Worm (Caenorhabditis elegans) whole organism, L4 larva: ENCODE results near the gene C05C10.7.
A peak's percentile ranks its signal among the peaks of the same experiment; 100 is the strongest.

ENCODE experiments used
- D1046.2 ChIP-seq: fragments of 200-800 bp; sonication (Bioruptor generic); IDR thresholded peaks from 2 replicates; pipeline ENCODE4 v1.3.6; 2022; ENCODE audit warnings: missing genetic modification characterization, missing compliant biosample characterization
- F10B5.3 ChIP-seq: sonication (generic microtip); optimal IDR thresholded peaks from 2 replicates; lab custom pipeline; 2016; ENCODE audit warnings: mild to moderate bottlenecking, missing genetic modification characterization, missing compliant biosample characterization
- F44E2.7 ChIP-seq: fragments of 200-800 bp; sonication (Bioruptor generic); IDR thresholded peaks from 2 replicates; pipeline ENCODE4 v2.1.2; 2022; ENCODE audit warnings: missing genetic modification characterization, missing compliant biosample characterization
- Y5F2A.4 ChIP-seq: fragments of 200-800 bp; sonication (Bioruptor generic); optimal IDR thresholded peaks from 2 replicates; lab custom pipeline; 2018; ENCODE audit warnings: mild to moderate bottlenecking, missing genetic modification characterization, missing compliant biosample characterization
- ZK337.2 ChIP-seq: fragments of 200-800 bp; sonication (Bioruptor generic); IDR thresholded peaks from 2 replicates; pipeline ENCODE4 v1.3.6; 2022; ENCODE audit warnings: missing genetic modification reagents, missing genetic modification characterization, missing compliant biosample characterization
- aha-1 ChIP-seq: fragments of 150-350 bp; peaks from one replicate; lab custom pipeline; 2014; ENCODE audit warnings: missing biosample characterization, missing genetic modification characterization
- aly-2 ChIP-seq: sonication (generic microtip); optimal IDR thresholded peaks from 2 replicates; lab custom pipeline; 2018; ENCODE audit warnings: missing biosample characterization, missing genetic modification characterization
- ama-1 ChIP-seq: fragments of 150-350 bp; optimal IDR thresholded peaks from 2 replicates; lab custom pipeline; 2014; ENCODE audit warnings: inconsistent platforms, mixed read lengths
- ceh-28 ChIP-seq: fragments of 150-350 bp; optimal IDR thresholded peaks from 2 replicates; lab custom pipeline; 2014; ENCODE audit warnings: missing biosample characterization, missing genetic modification reagents, missing genetic modification characterization
- ceh-82 ChIP-seq: sonication (generic microtip); optimal IDR thresholded peaks from 2 replicates; lab custom pipeline; 2017; ENCODE audit warnings: missing biosample characterization, missing genetic modification characterization
- ctbp-1 ChIP-seq: fragments of 200-800 bp; sonication (Bioruptor generic); IDR thresholded peaks from 2 replicates; pipeline ENCODE4 v1.3.6; 2022; ENCODE audit warnings: missing genetic modification reagents, missing genetic modification characterization, missing compliant biosample characterization
- daf-16 ChIP-seq, 3 experiments: sonication (generic microtip); optimal IDR thresholded peaks; 2 replicates each; lab custom pipeline; 2016 to 2017; ENCODE audit warnings: missing genetic modification characterization in 3 of 3, missing genetic modification reagents in 3 of 3, mild to moderate bottlenecking in 2 of 3, missing compliant biosample characterization in 2 of 3, missing biosample characterization in 1 of 3, moderate library complexity in 1 of 3
- daf-8 ChIP-seq: fragments of 200-800 bp; sonication (Bioruptor generic); IDR thresholded peaks from 2 replicates; pipeline ENCODE4 v1.3.6; 2022; ENCODE audit warnings: missing genetic modification characterization, missing compliant biosample characterization
- dmd-6 ChIP-seq: fragments of 200-800 bp; sonication (Bioruptor generic); IDR thresholded peaks from 2 replicates; pipeline ENCODE4 v1.3.6; 2022; ENCODE audit warnings: missing genetic modification reagents, missing genetic modification characterization, missing compliant biosample characterization
- dmd-8 ChIP-seq: fragments of 200-800 bp; sonication (Bioruptor generic); IDR thresholded peaks from 2 replicates; pipeline ENCODE4 v1.3.6; 2022; ENCODE audit warnings: missing genetic modification characterization, missing compliant biosample characterization
- duxl-1 ChIP-seq: sonication (generic microtip); optimal IDR thresholded peaks from 2 replicates; lab custom pipeline; 2016; ENCODE audit warnings: mild to moderate bottlenecking, missing genetic modification characterization, moderate library complexity, missing compliant biosample characterization; ENCODE audit not compliant: poor library complexity
- dve-1 ChIP-seq: sonication (generic microtip); optimal IDR thresholded peaks from 2 replicates; lab custom pipeline; 2017; ENCODE audit warnings: antibody characterized with exemption, mild to moderate bottlenecking, missing genetic modification characterization, missing compliant biosample characterization; ENCODE audit not compliant: insufficient read depth
- egl-43 ChIP-seq: fragments of 200-800 bp; sonication (Bioruptor generic); IDR thresholded peaks from 2 replicates; pipeline ENCODE4 v1.3.6; 2022; ENCODE audit warnings: missing genetic modification reagents, missing genetic modification characterization, missing compliant biosample characterization
- hlh-11 ChIP-seq: fragments of 200-800 bp; sonication (Bioruptor generic); optimal IDR thresholded peaks from 2 replicates; lab custom pipeline; 2018; ENCODE audit warnings: mild to moderate bottlenecking, missing genetic modification characterization, missing compliant biosample characterization
- hlh-30 ChIP-seq: sonication (generic microtip); optimal IDR thresholded peaks from 2 replicates; lab custom pipeline; 2017; ENCODE audit warnings: antibody characterized with exemption, mild to moderate bottlenecking, missing genetic modification characterization, missing compliant biosample characterization; ENCODE audit not compliant: insufficient read depth
- lin-1 ChIP-seq: fragments of 200-800 bp; sonication (Bioruptor generic); IDR thresholded peaks from 2 replicates; pipeline ENCODE4 v1.3.6; 2022; ENCODE audit warnings: missing genetic modification reagents, missing genetic modification characterization, missing compliant biosample characterization
- lin-29 ChIP-seq: fragments of 200-800 bp; sonication (Bioruptor generic); IDR thresholded peaks from 2 replicates; pipeline ENCODE4 v1.3.6; 2022; ENCODE audit warnings: missing genetic modification reagents, missing genetic modification characterization, missing compliant biosample characterization
- lin-39 ChIP-seq: fragments of 150-350 bp; optimal IDR thresholded peaks from 2 replicates; lab custom pipeline; 2014; ENCODE audit warnings: missing biosample characterization, missing genetic modification reagents, missing genetic modification characterization
- madf-5 ChIP-seq, 2 experiments: fragments of 200-800 bp; sonication (Bioruptor generic); IDR thresholded peaks; 2 replicates each; pipeline ENCODE4 v1.3.6; 2022; ENCODE audit warnings: missing compliant biosample characterization in 2 of 2, missing genetic modification characterization in 2 of 2
- madf-9 ChIP-seq: fragments of 200-800 bp; sonication (Bioruptor generic); conservative IDR thresholded peaks from 2 replicates; pipeline ENCODE4 v1.3.6; 2022; ENCODE audit warnings: missing genetic modification reagents, missing genetic modification characterization, missing compliant biosample characterization
- mdt-29 ChIP-seq: fragments of 200-800 bp; sonication (Bioruptor generic); IDR thresholded peaks from 2 replicates; pipeline ENCODE4 v1.3.6; 2022; ENCODE audit warnings: missing genetic modification reagents, missing genetic modification characterization, missing compliant biosample characterization
- mep-1 ChIP-seq: fragments of 150-350 bp; sonication (generic microtip); optimal IDR thresholded peaks from 3 replicates; lab custom pipeline; 2014; ENCODE audit warnings: missing biosample characterization, missing genetic modification characterization
- mes-2 ChIP-seq: sonication (generic microtip); optimal IDR thresholded peaks from 2 replicates; lab custom pipeline; 2016; ENCODE audit warnings: missing genotype, mild to moderate bottlenecking, missing genetic modification characterization, missing compliant biosample characterization; ENCODE audit not compliant: poor library complexity, severe bottlenecking
- nhr-10 ChIP-seq: fragments of 150-350 bp; optimal IDR thresholded peaks from 2 replicates; lab custom pipeline; 2014; ENCODE audit warnings: missing biosample characterization, missing genetic modification characterization
- nhr-102 ChIP-seq: sonication (generic microtip); optimal IDR thresholded peaks from 2 replicates; lab custom pipeline; 2016; ENCODE audit warnings: mild to moderate bottlenecking, missing genetic modification characterization, moderate library complexity, missing compliant biosample characterization
- nhr-11 ChIP-seq: fragments of 150-350 bp; optimal IDR thresholded peaks from 2 replicates; lab custom pipeline; 2014; ENCODE audit warnings: missing biosample characterization, missing genetic modification characterization
- nhr-111 ChIP-seq: fragments of 200-800 bp; sonication (Bioruptor generic); optimal IDR thresholded peaks from 2 replicates; lab custom pipeline; 2018; ENCODE audit warnings: mild to moderate bottlenecking, missing genetic modification characterization, missing compliant biosample characterization
- nhr-237 ChIP-seq: sonication (generic microtip); optimal IDR thresholded peaks from 2 replicates; lab custom pipeline; 2017; ENCODE audit warnings: missing biosample characterization, missing genetic modification characterization
- nhr-25 ChIP-seq: sonication (generic microtip); optimal IDR thresholded peaks from 2 replicates; lab custom pipeline; 2017; ENCODE audit warnings: missing genetic modification characterization, mild to moderate bottlenecking, missing compliant biosample characterization, antibody characterized with exemption, moderate library complexity, borderline replicate concordance; ENCODE audit not compliant: insufficient read depth
- nhr-28 ChIP-seq: fragments of 150-350 bp; optimal IDR thresholded peaks from 2 replicates; lab custom pipeline; 2014; ENCODE audit warnings: missing biosample characterization, missing genetic modification characterization
- nhr-41 ChIP-seq: fragments of 200-800 bp; sonication (Bioruptor generic); IDR thresholded peaks from 2 replicates; pipeline ENCODE4 v1.3.6; 2022; ENCODE audit warnings: missing genetic modification reagents, missing genetic modification characterization, missing compliant biosample characterization
- php-3 ChIP-seq: fragments of 200-800 bp; sonication (Bioruptor generic); IDR thresholded peaks from 2 replicates; pipeline ENCODE4 v1.3.6; 2022; ENCODE audit warnings: missing genetic modification reagents, missing genetic modification characterization, missing compliant biosample characterization
- pqm-1 ChIP-seq: sonication (generic microtip); optimal IDR thresholded peaks from 2 replicates; lab custom pipeline; 2017; ENCODE audit warnings: missing biosample characterization, missing genetic modification characterization
- rbr-2 ChIP-seq: sonication (generic microtip); optimal IDR thresholded peaks from 2 replicates; lab custom pipeline; 2016; ENCODE audit warnings: missing genotype, missing genetic modification characterization, missing compliant biosample characterization
- sdz-12 ChIP-seq: fragments of 200-800 bp; sonication (Bioruptor generic); optimal IDR thresholded peaks from 2 replicates; lab custom pipeline; 2018; ENCODE audit warnings: mild to moderate bottlenecking, missing genetic modification characterization, missing compliant biosample characterization
- skn-1 ChIP-seq: fragments of 150-350 bp; optimal IDR thresholded peaks from 2 replicates; lab custom pipeline; 2014; ENCODE audit warnings: missing biosample characterization, missing genetic modification characterization
- spr-1 ChIP-seq: sonication (generic microtip); optimal IDR thresholded peaks from 2 replicates; lab custom pipeline; 2016; ENCODE audit warnings: mild to moderate bottlenecking, missing genetic modification characterization, missing compliant biosample characterization
- spr-3 ChIP-seq: fragments of 200-800 bp; sonication (Bioruptor generic); optimal IDR thresholded peaks from 2 replicates; lab custom pipeline; 2018; ENCODE audit warnings: mild to moderate bottlenecking, missing genetic modification characterization, missing compliant biosample characterization
- tag-97 ChIP-seq: fragments of 200-800 bp; sonication (Bioruptor generic); IDR thresholded peaks from 2 replicates; pipeline ENCODE4 v1.3.6; 2022; ENCODE audit warnings: missing genetic modification characterization, missing compliant biosample characterization
- vab-7 ChIP-seq: fragments of 200-800 bp; sonication (Bioruptor generic); IDR thresholded peaks from 2 replicates; pipeline ENCODE4 v1.3.6; 2022; ENCODE audit warnings: missing genetic modification reagents, missing genetic modification characterization, missing compliant biosample characterization
- zag-1 ChIP-seq: fragments of 150-350 bp; optimal IDR thresholded peaks from 2 replicates; lab custom pipeline; 2014; ENCODE audit warnings: missing biosample characterization, missing genetic modification characterization
- zfp-2 ChIP-seq: sonication (generic microtip); optimal IDR thresholded peaks from 2 replicates; lab custom pipeline; 2016; ENCODE audit warnings: mild to moderate bottlenecking, missing genetic modification characterization, missing compliant biosample characterization
- zfp-3 ChIP-seq: fragments of 200-800 bp; sonication (Bioruptor generic); conservative IDR thresholded peaks from 2 replicates; pipeline ENCODE4 v1.3.6; 2022; ENCODE audit warnings: missing genetic modification reagents, missing genetic modification characterization, missing compliant biosample characterization
- zip-2 ChIP-seq: fragments of 150-350 bp; optimal IDR thresholded peaks from 2 replicates; lab custom pipeline; 2014; ENCODE audit warnings: missing biosample characterization, missing genetic modification characterization

C05C10.7 gene

DNA sequence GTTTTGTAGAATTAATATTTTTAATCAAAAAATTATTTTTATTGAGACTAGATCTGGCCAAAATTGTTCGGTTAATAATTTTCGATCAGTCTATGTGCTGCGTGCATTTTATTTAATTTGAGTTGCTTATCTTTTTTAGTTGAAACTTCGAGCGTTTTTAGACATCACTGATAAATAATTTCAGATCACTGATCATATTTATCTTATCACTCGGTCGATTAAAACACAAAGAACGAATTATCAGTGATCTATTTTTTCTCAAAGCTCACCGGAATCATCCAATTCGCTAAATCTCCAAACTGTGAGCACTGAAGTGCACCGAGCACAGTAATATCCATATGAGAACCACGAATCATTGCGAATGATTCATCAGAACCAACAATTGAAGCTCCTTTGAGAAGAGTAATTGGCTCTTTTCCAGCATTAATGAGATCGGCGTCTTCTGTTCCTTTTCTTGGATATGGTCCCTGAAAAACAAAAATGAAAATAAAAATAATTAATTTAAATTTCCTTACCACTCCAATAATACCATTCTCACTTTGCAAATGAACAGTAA lies 3.6 kb downstream of the C05C10.7 start:
- 0 out of 2 replicates have a peak, but pooled peaks have one; percentile 8 for TF ChIP-seq madf-9
- no peak for TF ChIP-seq F10B5.3 (tag; lab: Kevin White, UChicago)
- no peak for TF ChIP-seq zfp-2 (tag; lab: Kevin White, UChicago)
- TF ChIP-seq pqm-1 (tag; lab: Kevin White, UChicago), result peak; percentile 53
- TF ChIP-seq hlh-11 (tag; lab: Kevin White, UChicago), result peak; percentile 32
- no peak for TF ChIP-seq skn-1 (tag; lab: Kevin White, UChicago)
- TF ChIP-seq dve-1 (tag; lab: Kevin White, UChicago), result peak; percentile 68
- TF ChIP-seq dmd-8 (GFP tag; lab: Robert Waterston, UW), result no peak
- no peak for TF ChIP-seq spr-3 (GFP tag; lab: Kevin White, UChicago)
- peak; percentile 1 for TF ChIP-seq nhr-28 (tag; lab: Kevin White, UChicago)
- no peak for TF ChIP-seq zfp-3 (GFP tag; lab: Robert Waterston, UW)
- TF ChIP-seq duxl-1 (tag; lab: Kevin White, UChicago), result peak; percentile 26
- TF ChIP-seq aha-1 (tag; lab: Kevin White, UChicago), result no peak
- TF ChIP-seq nhr-102, result no peak
- peak; percentile 43 for TF ChIP-seq mep-1 (tag; lab: Kevin White, UChicago)
- no peak for TF ChIP-seq zag-1
- no peak for TF ChIP-seq hlh-30
- TF ChIP-seq nhr-111 (GFP tag; lab: Kevin White, UChicago), result no peak
- no peak for TF ChIP-seq tag-97 (GFP tag; lab: Robert Waterston, UW)
- TF ChIP-seq zip-2 (tag; lab: Kevin White, UChicago), result no peak
- no peak for TF ChIP-seq lin-29 (GFP tag; lab: Robert Waterston, UW)
- no peak for TF ChIP-seq spr-1 (tag; lab: Kevin White, UChicago)
- no peak for TF ChIP-seq vab-7 (GFP tag; lab: Robert Waterston, UW)
- no peak for TF ChIP-seq F44E2.7 (GFP tag; lab: Robert Waterston, UW)
- no peak for TF ChIP-seq lin-1 (GFP tag; lab: Robert Waterston, UW)
- TF ChIP-seq nhr-10 (tag; lab: Kevin White, UChicago), result peak; percentile 3
- TF ChIP-seq daf-16 (GFP tag; optimal IDR thresholded peaks at IDR 0.05; lab: Kevin White, UChicago), result no peak
- TF ChIP-seq daf-16 (tag; optimal IDR thresholded peaks at IDR 0.05; lab: Kevin White, UChicago), result peak; percentile 56
- no peak for TF ChIP-seq php-3 (GFP tag; lab: Robert Waterston, UW)
- TF ChIP-seq Y5F2A.4 (GFP tag; lab: Kevin White, UChicago), result no peak
- peak; percentile 16 for TF ChIP-seq nhr-25 (tag; lab: Kevin White, UChicago)
- TF ChIP-seq ceh-28 (tag; lab: Kevin White, UChicago), result no peak
- no peak for TF ChIP-seq nhr-11 (tag; lab: Kevin White, UChicago)
- TF ChIP-seq dmd-6, result peak; percentile 64
- no peak for TF ChIP-seq ceh-82 (tag; lab: Kevin White, UChicago)

DNA sequence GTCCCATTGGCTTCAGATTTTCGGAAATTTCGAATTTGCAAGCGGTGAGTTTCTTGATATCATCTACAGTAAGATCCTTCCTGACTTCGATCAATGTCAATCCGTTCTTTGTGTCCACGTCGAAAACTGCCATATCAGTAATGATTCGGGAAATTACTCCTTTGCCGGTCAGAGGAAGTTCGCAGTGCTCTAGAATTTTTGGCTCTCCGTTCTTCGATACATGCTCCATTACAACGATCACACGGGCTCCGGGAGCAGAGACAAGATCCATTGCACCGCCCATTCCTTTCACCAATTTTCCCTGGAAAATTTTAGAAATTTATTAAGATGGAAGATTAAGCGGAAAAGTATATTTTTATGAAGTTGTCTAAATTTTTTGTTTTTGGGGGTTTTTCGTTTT lies 4.2 kb downstream of the C05C10.7 start:
- peak; percentile 6; the same call in 1 of the 2 replicates for TF ChIP-seq mdt-29 (GFP tag; lab: Robert Waterston, UW)
- TF ChIP-seq daf-16 (GFP tag; optimal IDR thresholded peaks at IDR 0.05; lab: Kevin White, UChicago), result no peak
- TF ChIP-seq daf-16 (tag; optimal IDR thresholded peaks at IDR 0.05; lab: Kevin White, UChicago), result peak; percentile 14
- TF ChIP-seq nhr-237 (tag; lab: Kevin White, UChicago), result no peak
- TF ChIP-seq lin-39 (tag; lab: Kevin White, UChicago), result no peak
- 0 out of 4 replicates have a peak, but pooled peaks of 1 of the 2 experiments have one; percentile 36 for TF ChIP-seq madf-5 (GFP tag; IDR thresholded peaks at IDR 0.05; lab: Robert Waterston, UW)
- TF ChIP-seq php-3 (GFP tag; lab: Robert Waterston, UW), result 0 out of 2 replicates have a peak, but pooled peaks have one; percentile 32
- peak; percentile 39 for TF ChIP-seq ama-1 (lab: Kevin White, UChicago)
- TF ChIP-seq daf-8 (GFP tag; lab: Robert Waterston, UW), result no peak
- TF ChIP-seq ZK337.2 (GFP tag; lab: Robert Waterston, UW), result 0 out of 2 replicates have a peak, but pooled peaks have one; percentile 15
- peak; percentile 65 for TF ChIP-seq sdz-12 (GFP tag; lab: Kevin White, UChicago)
- TF ChIP-seq ctbp-1 (GFP tag; lab: Robert Waterston, UW), result 0 out of 2 replicates have a peak, but pooled peaks have one; percentile 24
- TF ChIP-seq D1046.2 (GFP tag; lab: Robert Waterston, UW), result 0 out of 2 replicates have a peak, but pooled peaks have one; percentile 25
- TF ChIP-seq mes-2 (tag; lab: Kevin White, UChicago), result peak; percentile 48
- TF ChIP-seq nhr-41 (GFP tag; lab: Robert Waterston, UW), result no peak
- TF ChIP-seq aha-1 (tag; lab: Kevin White, UChicago), result peak; percentile 12
- no peak for TF ChIP-seq rbr-2 (tag; lab: Kevin White, UChicago)
- TF ChIP-seq aly-2 (tag; lab: Kevin White, UChicago), result no peak
- no peak for TF ChIP-seq tag-97 (GFP tag; lab: Robert Waterston, UW)
- peak; percentile 58; the same call in 1 of the 2 replicates for TF ChIP-seq egl-43 (GFP tag; lab: Robert Waterston, UW)
